Fruit fly (Drosophila melanogaster) whole organism, prepupa: ENCODE results near the gene EloA.

ENCODE experiments used
- Blimp-1 ChIP-seq: fragments of 200-800 bp; sonication (Bioruptor generic); optimal IDR thresholded peaks from 3 replicates; lab custom pipeline; 2017; ENCODE audit warnings: missing biosample characterization, missing genetic modification characterization, mild to moderate bottlenecking, moderate library complexity, missing genetic modification reagents
- CG10631 ChIP-seq: fragments of 200-800 bp; sonication (Bioruptor generic); optimal IDR thresholded peaks from 2 replicates; lab custom pipeline; 2016; ENCODE audit warnings: missing biosample characterization, missing genetic modification characterization
- CG10669 ChIP-seq: fragments of 200-800 bp; sonication (Bioruptor generic); optimal IDR thresholded peaks from 3 replicates; lab custom pipeline; 2018; ENCODE audit warnings: missing biosample characterization, mild to moderate bottlenecking, missing genetic modification characterization, moderate library complexity
- CG11762 ChIP-seq: fragments of 200-800 bp; sonication (Bioruptor generic); optimal IDR thresholded peaks from 3 replicates; lab custom pipeline; 2016; ENCODE audit warnings: missing biosample characterization, missing genetic modification characterization; ENCODE audit not compliant: insufficient read depth
- CG1621 ChIP-seq: fragments of 200-800 bp; sonication (Bioruptor generic); optimal IDR thresholded peaks from 3 replicates; lab custom pipeline; 2018; ENCODE audit warnings: missing biosample characterization, mild to moderate bottlenecking, missing genetic modification characterization
- CG3032 ChIP-seq: fragments of 200-800 bp; optimal IDR thresholded peaks from 2 replicates; lab custom pipeline; 2019; ENCODE audit warnings: missing biosample characterization, mild to moderate bottlenecking, missing genetic modification characterization, moderate library complexity
- CG31627 ChIP-seq: fragments of 200-800 bp; sonication (Bioruptor generic); optimal IDR thresholded peaks from 3 replicates; lab custom pipeline; 2016; ENCODE audit warnings: missing biosample characterization, missing genetic modification characterization
- CG32006 ChIP-seq: fragments of 200-800 bp; sonication (Bioruptor generic); optimal IDR thresholded peaks from 3 replicates; lab custom pipeline; 2017; ENCODE audit warnings: missing biosample characterization, mild to moderate bottlenecking, missing genetic modification characterization
- CG34406 ChIP-seq: fragments of 200-800 bp; sonication (Bioruptor generic); optimal IDR thresholded peaks from 3 replicates; lab custom pipeline; 2016; ENCODE audit warnings: missing biosample characterization, missing genetic modification characterization
- CG3919 ChIP-seq: fragments of 200-800 bp; sonication (Bioruptor generic); optimal IDR thresholded peaks from 3 replicates; lab custom pipeline; 2016; ENCODE audit warnings: missing biosample characterization, missing genetic modification characterization
- CG6163 ChIP-seq: fragments of 200-800 bp; sonication (Bioruptor generic); IDR thresholded peaks from 3 replicates; pipeline ENCODE4 v1.3.6; 2022; ENCODE audit warnings: missing biosample characterization, missing genetic modification characterization
- CG6276 ChIP-seq: fragments of 200-800 bp; sonication (Bioruptor generic); optimal IDR thresholded peaks from 2 replicates; lab custom pipeline; 2017; ENCODE audit warnings: missing biosample characterization, mild to moderate bottlenecking, missing genetic modification characterization
- CG6808 ChIP-seq: fragments of 200-800 bp; sonication (Bioruptor generic); optimal IDR thresholded peaks from 3 replicates; lab custom pipeline; 2017; ENCODE audit warnings: missing biosample characterization, missing genetic modification characterization, mild to moderate bottlenecking, moderate library complexity, missing genetic modification reagents
- CG8119 ChIP-seq: fragments of 200-800 bp; sonication (Bioruptor generic); IDR thresholded peaks from 3 replicates; pipeline ENCODE4 v1.3.6; 2022; ENCODE audit warnings: missing biosample characterization, missing genetic modification characterization
- CG8319 ChIP-seq: fragments of 200-800 bp; sonication (Bioruptor generic); optimal IDR thresholded peaks from 3 replicates; lab custom pipeline; 2016; ENCODE audit warnings: missing biosample characterization, missing genetic modification characterization
- CG8632 ChIP-seq: fragments of 200-800 bp; sonication (Bioruptor generic); optimal IDR thresholded peaks from 3 replicates; lab custom pipeline; 2016; ENCODE audit warnings: missing biosample characterization, missing genetic modification characterization
- CG9139 ChIP-seq: fragments of 200-800 bp; sonication (Bioruptor generic); optimal IDR thresholded peaks from 3 replicates; lab custom pipeline; 2017; ENCODE audit warnings: missing biosample characterization, mild to moderate bottlenecking, missing genetic modification characterization
- Eip75B ChIP-seq: fragments of 200-800 bp; sonication (Bioruptor generic); optimal IDR thresholded peaks from 3 replicates; lab custom pipeline; 2016; ENCODE audit warnings: missing biosample characterization, missing genetic modification characterization
- Eip78C ChIP-seq: fragments of 200-800 bp; sonication (Bioruptor generic); peaks from one replicate; lab custom pipeline; 2016; ENCODE audit warnings: missing biosample characterization, missing genetic modification characterization
- Eip93F ChIP-seq: fragments of 200-800 bp; sonication (Bioruptor generic); optimal IDR thresholded peaks from 2 replicates; lab custom pipeline; 2016; ENCODE audit warnings: missing biosample characterization, mild to moderate bottlenecking, missing genetic modification characterization
- Ets21C ChIP-seq: fragments of 200-800 bp; sonication (Bioruptor generic); optimal IDR thresholded peaks from 3 replicates; lab custom pipeline; 2016; ENCODE audit warnings: missing biosample characterization, missing genetic modification characterization
- Ets96B ChIP-seq: fragments of 200-800 bp; optimal IDR thresholded peaks from 2 replicates; lab custom pipeline; 2019; ENCODE audit warnings: missing biosample characterization, mild to moderate bottlenecking, missing genetic modification characterization, moderate library complexity
- Hr38 ChIP-seq: sonication (Bioruptor generic); optimal IDR thresholded peaks from 2 replicates; lab custom pipeline; 2016; ENCODE audit warnings: missing biosample characterization, missing genetic modification characterization
- Hr39 ChIP-seq: fragments of 200-800 bp; sonication (Bioruptor generic); optimal IDR thresholded peaks from 2 replicates; lab custom pipeline; 2016; ENCODE audit warnings: missing biosample characterization, missing genetic modification characterization
- Hr4 ChIP-seq: fragments of 200-800 bp; sonication (Bioruptor generic); optimal IDR thresholded peaks from 3 replicates; lab custom pipeline; 2016; ENCODE audit warnings: missing biosample characterization, missing genetic modification characterization
- Met ChIP-seq: fragments of 200-800 bp; sonication (Bioruptor generic); optimal IDR thresholded peaks from 3 replicates; lab custom pipeline; 2016; ENCODE audit warnings: missing biosample characterization, missing genetic modification characterization
- OdsH ChIP-seq: fragments of 200-800 bp; sonication (Bioruptor generic); optimal IDR thresholded peaks from 3 replicates; lab custom pipeline; 2016; ENCODE audit warnings: missing biosample characterization, missing genetic modification characterization
- Smox ChIP-seq: fragments of 200-800 bp; sonication (Bioruptor generic); optimal IDR thresholded peaks from 3 replicates; lab custom pipeline; 2016; ENCODE audit warnings: missing biosample characterization, missing genetic modification characterization
- Sox102F ChIP-seq: fragments of 200-800 bp; sonication (Bioruptor generic); optimal IDR thresholded peaks from 2 replicates; lab custom pipeline; 2016; ENCODE audit warnings: missing biosample characterization, mild to moderate bottlenecking, missing genetic modification characterization
- achi ChIP-seq: fragments of 200-800 bp; sonication (Bioruptor generic); optimal IDR thresholded peaks from 3 replicates; lab custom pipeline; 2016; ENCODE audit warnings: missing biosample characterization, missing genetic modification characterization
- cyc ChIP-seq: fragments of 200-800 bp; sonication (Bioruptor generic); optimal IDR thresholded peaks from 3 replicates; lab custom pipeline; 2016; ENCODE audit warnings: missing biosample characterization, missing genetic modification characterization
- dac ChIP-seq: fragments of 200-800 bp; sonication (Bioruptor generic); optimal IDR thresholded peaks from 2 replicates; lab custom pipeline; 2017; ENCODE audit warnings: missing biosample characterization, mild to moderate bottlenecking, missing genetic modification characterization
- dsx ChIP-seq: fragments of 200-800 bp; optimal IDR thresholded peaks from 3 replicates; lab custom pipeline; 2019; ENCODE audit warnings: missing biosample characterization, mild to moderate bottlenecking, missing genetic modification characterization, moderate library complexity; ENCODE audit not compliant: poor library complexity, severe bottlenecking
- esn ChIP-seq: fragments of 200-800 bp; sonication (Bioruptor generic); optimal IDR thresholded peaks from 2 replicates; lab custom pipeline; 2016; ENCODE audit warnings: missing biosample characterization, mild to moderate bottlenecking, missing genetic modification characterization, moderate library complexity
- fd85E ChIP-seq: fragments of 200-800 bp; sonication (Bioruptor generic); optimal IDR thresholded peaks from 3 replicates; lab custom pipeline; 2016; ENCODE audit warnings: missing biosample characterization, missing genetic modification characterization
- fkh ChIP-seq: fragments of 200-800 bp; sonication (Bioruptor generic); optimal IDR thresholded peaks from 3 replicates; lab custom pipeline; 2017; ENCODE audit warnings: missing biosample characterization, mild to moderate bottlenecking, missing genetic modification characterization, moderate library complexity
- lz ChIP-seq: fragments of 200-800 bp; sonication (Bioruptor generic); optimal IDR thresholded peaks from 3 replicates; lab custom pipeline; 2016; ENCODE audit warnings: missing biosample characterization, missing genetic modification characterization
- pdm3 ChIP-seq: fragments of 200-800 bp; sonication (Bioruptor generic); optimal IDR thresholded peaks from 3 replicates; lab custom pipeline; 2016; ENCODE audit warnings: missing biosample characterization, missing genetic modification characterization
- salr ChIP-seq, 2 experiments: fragments of 200-800 bp; sonication (Bioruptor generic); optimal IDR thresholded peaks; 3 replicates each; lab custom pipeline; 2016 to 2018; ENCODE audit warnings: missing biosample characterization in 2 of 2, missing genetic modification characterization in 2 of 2, mild to moderate bottlenecking in 1 of 2
- spab ChIP-seq: fragments of 200-800 bp; sonication (Bioruptor generic); optimal IDR thresholded peaks from 2 replicates; lab custom pipeline; 2017; ENCODE audit warnings: missing biosample characterization, mild to moderate bottlenecking, missing genetic modification characterization, missing genetic modification reagents
- ss ChIP-seq, 2 experiments: fragments of 200-800 bp; sonication (Bioruptor generic); optimal IDR thresholded peaks; 2 replicates in 1 of 2; 3 replicates in 1 of 2; lab custom pipeline; 2017 to 2018; ENCODE audit warnings: mild to moderate bottlenecking in 2 of 2, missing biosample characterization in 2 of 2, missing genetic modification characterization in 2 of 2, moderate library complexity in 1 of 2
- svp ChIP-seq: fragments of 200-800 bp; sonication (Bioruptor generic); peaks from one replicate; lab custom pipeline; 2016; ENCODE audit warnings: missing biosample characterization, missing genetic modification characterization
- topi ChIP-seq: fragments of 200-800 bp; sonication (Bioruptor generic); optimal IDR thresholded peaks from 3 replicates; lab custom pipeline; 2016; ENCODE audit warnings: missing biosample characterization, missing genetic modification characterization
- vri ChIP-seq: fragments of 200-800 bp; sonication (Bioruptor generic); optimal IDR thresholded peaks from 3 replicates; lab custom pipeline; 2016; ENCODE audit warnings: missing biosample characterization, mild to moderate bottlenecking, missing genetic modification characterization

EloA gene

DNA sequence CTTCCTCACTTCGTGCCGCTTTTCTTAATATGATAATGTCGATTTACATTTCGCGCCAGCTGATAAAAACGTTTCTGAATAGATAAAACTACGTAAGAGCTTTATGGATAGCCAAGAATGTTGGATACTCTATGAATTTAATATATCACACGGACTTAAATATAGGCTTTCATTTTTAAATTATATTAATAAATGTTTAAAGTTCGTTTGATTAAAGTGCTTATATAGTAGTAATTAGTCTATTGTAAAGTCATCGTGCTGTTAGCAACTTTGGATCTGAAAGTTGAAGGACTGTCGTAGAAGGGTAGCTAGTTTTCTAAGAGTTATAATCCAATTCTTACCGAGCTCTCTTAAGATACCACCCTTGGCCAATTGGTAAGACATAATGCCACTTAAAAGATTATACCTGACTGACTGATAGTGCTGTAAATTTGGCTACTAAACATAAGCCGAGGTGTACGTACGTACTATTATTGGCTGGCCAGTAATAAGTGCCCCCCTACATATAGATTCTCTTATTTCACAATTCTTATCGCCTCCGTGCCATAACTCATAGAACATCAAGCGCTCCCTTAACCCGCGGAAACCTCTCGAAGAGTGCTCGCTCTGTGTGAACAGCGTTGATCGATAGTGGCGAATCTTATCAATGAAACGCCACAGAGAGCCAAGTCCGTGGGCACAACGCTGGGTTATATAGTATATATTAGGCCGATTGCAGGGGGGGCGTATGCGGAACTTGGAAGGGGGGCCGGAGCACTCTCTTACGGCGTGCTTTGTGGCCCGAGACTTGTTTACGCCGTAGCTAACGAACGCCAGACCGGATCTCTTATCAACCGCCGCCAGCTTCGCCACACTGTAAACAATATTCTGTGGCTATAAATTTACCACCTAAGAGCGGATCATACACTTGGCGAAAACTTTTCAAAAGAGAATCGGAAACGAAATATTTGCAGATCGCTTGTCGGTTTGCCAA is 40.8 kb upstream of the EloA start (continued):
- TF ChIP-seq CG8119 (GFP tag; lab: Robert Waterston, UW) (0 out of 3 replicates have a peak, but pooled peaks have one; percentile 16), fkh (GFP tag; lab: Kevin White, UChicago) (no peak), fd85E (GFP tag; lab: Kevin White, UChicago) (no peak), CG32006 (GFP tag; lab: Kevin White, UChicago) (peak; percentile 11), Hr38 (GFP tag; lab: Kevin White, UChicago) (no peak), cyc (GFP tag; lab: Kevin White, UChicago) (no peak), Smox (GFP tag; lab: Kevin White, UChicago) (no peak), dsx (GFP tag; lab: Kevin White, UChicago) (no peak), dac (no peak), CG10631 (GFP tag; lab: Kevin White, UChicago) (no peak), Hr39 (no peak), CG8319 (GFP tag; lab: Kevin White, UChicago) (no peak), CG34406 (GFP tag; lab: Kevin White, UChicago) (no peak), spab (GFP tag; lab: Kevin White, UChicago) (no peak), Ets96B (tag; lab: Kevin White, UChicago) (no peak), esn (no peak), lz (GFP tag; lab: Kevin White, UChicago) (peak; percentile 5), salr (GFP tag; optimal IDR thresholded peaks at IDR 0.05; lab: Kevin White, UChicago) (no peak), Eip78C (peak; percentile 52), CG3032 (tag; lab: Kevin White, UChicago) (no peak), CG6276 (GFP tag; lab: Kevin White, UChicago) (peak; percentile 4), Hr4 (GFP tag; lab: Kevin White, UChicago) (no peak), Blimp-1 (no peak), CG3919 (GFP tag; lab: Kevin White, UChicago) (no peak), Sox102F (peak; percentile 4), topi (GFP tag; lab: Kevin White, UChicago) (no peak), vri (peak; percentile 88)

DNA sequence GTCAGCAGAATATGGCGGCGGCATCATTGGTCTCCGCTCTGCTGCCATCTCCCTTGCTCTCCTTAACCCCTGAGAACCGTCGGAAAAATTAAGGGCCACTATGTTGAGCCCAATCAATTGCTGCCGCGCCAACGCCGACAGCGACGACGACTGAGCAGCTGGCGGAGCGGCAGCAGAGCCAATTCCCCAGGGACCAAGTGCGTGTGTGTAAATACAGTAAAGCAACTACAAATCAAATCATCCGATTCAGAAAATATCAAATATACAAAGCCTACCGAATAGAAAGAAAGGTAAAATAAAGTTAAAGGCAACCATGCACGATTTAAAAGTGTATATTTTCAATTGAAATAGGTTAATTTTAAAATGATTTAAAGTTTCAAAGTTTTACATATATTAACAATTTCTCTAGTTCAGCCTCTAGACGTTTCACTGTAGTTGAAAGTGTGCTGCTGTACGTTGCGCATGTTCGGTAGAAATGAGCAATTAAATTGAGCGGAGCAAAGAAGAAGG is 39.6 kb upstream of the EloA start:
- peak; percentile 9 for TF ChIP-seq Hr39
- TF ChIP-seq Hr4 (GFP tag; lab: Kevin White, UChicago): peak; percentile 11
- TF ChIP-seq svp (GFP tag; lab: Kevin White, UChicago): peak; percentile 84
- peak; percentile 11 for TF ChIP-seq Sox102F
- peak; percentile 25 for TF ChIP-seq CG32006 (GFP tag; lab: Kevin White, UChicago)
- peak; percentile 43 for TF ChIP-seq topi (GFP tag; lab: Kevin White, UChicago)
- TF ChIP-seq dsx (GFP tag; lab: Kevin White, UChicago): peak; percentile 14
- peak; percentile 17 for TF ChIP-seq spab (GFP tag; lab: Kevin White, UChicago)
- no peak for TF ChIP-seq Ets21C
- TF ChIP-seq CG6808 (GFP tag; lab: Kevin White, UChicago): peak; percentile 34
- peak; percentile 50; the same call in 1 of the 3 replicates for TF ChIP-seq CG6163 (GFP tag; lab: Robert Waterston, UW)
- peak; percentile 41 for TF ChIP-seq CG8632
- TF ChIP-seq fkh (GFP tag; lab: Kevin White, UChicago): peak; percentile 21
- peak; percentile 89 for TF ChIP-seq Eip78C
- peak; percentile 42 to 58 for TF ChIP-seq ss (GFP tag; optimal IDR thresholded peaks at IDR 0.05; lab: Kevin White, UChicago)
- TF ChIP-seq CG1621 (tag; lab: Kevin White, UChicago): no peak
- TF ChIP-seq CG10669: peak; percentile 47
- TF ChIP-seq CG9139 (GFP tag; lab: Kevin White, UChicago): no peak
- TF ChIP-seq pdm3 (GFP tag; lab: Kevin White, UChicago): peak; percentile 28
- peak; percentile 43 for TF ChIP-seq Met (GFP tag; lab: Kevin White, UChicago)
- TF ChIP-seq CG3032 (tag; lab: Kevin White, UChicago): peak; percentile 16
- peak; percentile 39 for TF ChIP-seq cyc (GFP tag; lab: Kevin White, UChicago)
- TF ChIP-seq OdsH (GFP tag; lab: Kevin White, UChicago): peak; percentile 23
- no peak for TF ChIP-seq CG8119 (GFP tag; lab: Robert Waterston, UW)
- no peak for TF ChIP-seq CG11762 (GFP tag; lab: Kevin White, UChicago)
- TF ChIP-seq achi: peak; percentile 26
- peak; percentile 9 for TF ChIP-seq CG31627
- TF ChIP-seq Smox (GFP tag; lab: Kevin White, UChicago): peak; percentile 25
- TF ChIP-seq CG3919 (GFP tag; lab: Kevin White, UChicago): peak; percentile 17
- peak; percentile 16 for TF ChIP-seq esn
- TF ChIP-seq Ets96B (tag; lab: Kevin White, UChicago): peak; percentile 49
- no peak for TF ChIP-seq Eip93F (GFP tag; lab: Kevin White, UChicago)
- TF ChIP-seq Eip75B (GFP tag; lab: Kevin White, UChicago): peak; percentile 40
- no peak for TF ChIP-seq CG10631 (GFP tag; lab: Kevin White, UChicago)
